Worm (Caenorhabditis elegans) whole organism, L3 larva: ENCODE measurements around the gene C06B3.1.

ENCODE experiments used
- elt-2 ChIP-seq: sonication (generic microtip); optimal IDR thresholded peaks from 2 replicates; lab custom pipeline; 2016; ENCODE audit warnings: missing genetic modification reagents, mild to moderate bottlenecking, missing genetic modification characterization, missing compliant biosample characterization
- fos-1 ChIP-seq: fragments of 150-350 bp; optimal IDR thresholded peaks from 2 replicates; lab custom pipeline; 2014; ENCODE audit warnings: missing biosample characterization, missing genetic modification characterization
- lin-15B ChIP-seq: fragments of 150-350 bp; optimal IDR thresholded peaks from 2 replicates; lab custom pipeline; 2014; ENCODE audit warnings: missing biosample characterization, missing genetic modification characterization
- nhr-12 ChIP-seq: fragments of 150-350 bp; optimal IDR thresholded peaks from 2 replicates; lab custom pipeline; 2014; ENCODE audit warnings: missing biosample characterization, missing genetic modification characterization
- nhr-237 ChIP-seq: fragments of 150-350 bp; optimal IDR thresholded peaks from 2 replicates; lab custom pipeline; 2014; ENCODE audit warnings: missing biosample characterization, missing genetic modification characterization
- nhr-77 ChIP-seq: fragments of 150-350 bp; optimal IDR thresholded peaks from 2 replicates; lab custom pipeline; 2014; ENCODE audit warnings: missing biosample characterization, missing genetic modification characterization
- pha-4 ChIP-seq: fragments of 150-350 bp; optimal IDR thresholded peaks from 2 replicates; lab custom pipeline; 2014; ENCODE audit warnings: missing biosample characterization, missing genetic modification reagents, missing genetic modification characterization
- sea-2 ChIP-seq: fragments of 150-350 bp; sonication (generic microtip); optimal IDR thresholded peaks from 4 replicates; lab custom pipeline; 2014; ENCODE audit warnings: missing biosample characterization, missing genetic modification reagents, missing genetic modification characterization
- zag-1 ChIP-seq: fragments of 150-350 bp; optimal IDR thresholded peaks from 2 replicates; lab custom pipeline; 2014; ENCODE audit warnings: missing biosample characterization, missing genetic modification characterization

DNA sequence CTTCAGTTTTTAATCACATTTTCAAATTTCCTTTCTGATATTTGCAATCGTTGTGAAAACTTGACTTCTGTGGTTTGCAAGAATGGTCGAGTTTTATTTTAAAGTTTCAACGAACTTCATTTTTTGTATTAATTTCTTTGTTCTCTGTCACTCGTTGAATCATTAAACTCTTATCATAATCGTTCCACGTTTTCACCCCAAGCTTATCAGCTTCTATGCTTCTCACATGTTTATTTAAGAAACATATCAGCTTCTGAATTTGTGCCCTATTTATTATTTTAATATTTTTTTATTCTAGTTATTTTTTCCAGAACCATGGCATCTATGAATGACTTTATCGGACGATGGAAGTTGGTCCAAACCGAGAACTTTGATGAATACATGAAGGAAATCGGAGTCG, 23.4 kb upstream of the C06B3.1 start, which contains the start of gene lbp-7:
- no peak for TF ChIP-seq zag-1 (tag; lab: Kevin White, UChicago)
- no peak for TF ChIP-seq nhr-237 (tag; lab: Kevin White, UChicago)
- TF ChIP-seq nhr-12 (tag; lab: Kevin White, UChicago): no peak
- no peak for TF ChIP-seq fos-1 (tag; lab: Kevin White, UChicago)
- peak; percentile 41 for TF ChIP-seq pha-4 (tag; lab: Kevin White, UChicago)
- TF ChIP-seq nhr-77: no peak
- no peak for TF ChIP-seq lin-15B
- no peak for TF ChIP-seq sea-2 (GFP tag; lab: Kevin White, UChicago)
- peak; percentile 93 for TF ChIP-seq elt-2 (tag; lab: Kevin White, UChicago)
